Worm (Caenorhabditis elegans): ENCODE results near the gene C15H9.5.

DNA sequence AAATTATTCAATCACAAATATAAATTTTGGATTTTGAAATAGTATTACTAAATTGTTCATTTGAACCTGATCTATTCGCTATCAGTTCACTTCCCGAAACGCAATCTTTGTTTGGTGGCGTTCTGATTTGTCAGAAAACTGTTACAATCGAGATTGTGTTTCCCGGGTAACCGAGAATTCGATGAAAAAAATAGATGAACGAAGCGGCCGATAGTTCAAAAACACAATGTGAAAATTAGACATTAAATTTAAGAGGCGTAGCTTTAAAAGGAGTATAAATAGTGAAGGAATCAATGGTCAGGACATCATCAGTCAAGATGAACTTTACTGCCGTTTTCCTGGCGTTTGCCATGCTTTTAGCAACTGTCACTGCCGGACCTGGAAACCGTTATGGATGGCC is 7.3 kb upstream of the C15H9.5 start, which contains the start of gene C45B2.1:
- TF ChIP-seq snpc-4 (tag; optimal IDR thresholded peaks at IDR 0.05), result no peak
- TF ChIP-seq ham-2 (GFP tag; optimal IDR thresholded peaks at IDR 0.05), result no peak

All from whole organism, mixed stage, embryonic.